Fruit fly (Drosophila melanogaster): ENCODE data around the gene Atg17.

The Atg17 gene

dm6 chr3R:5622985-5623630, 46.4 kb upstream of the Atg17 start (continued):
- TF ChIP-seq row (GFP tag; IDR thresholded peaks at IDR 0.05) (no peak), CG7271 (tag; optimal IDR thresholded peaks at IDR 0.05) (peak; percentile 78), CG1602 (GFP tag; optimal IDR thresholded peaks at IDR 0.05) (peak; percentile 54), ind (GFP tag; optimal IDR thresholded peaks at IDR 0.05) (no peak), Xbp1 (GFP tag; optimal IDR thresholded peaks at IDR 0.05) (peak; percentile 25), CG14860 (GFP tag; IDR thresholded peaks at IDR 0.05; ENCODE audit: partially characterized antibody) (no peak), CG7963 (GFP tag; IDR thresholded peaks at IDR 0.05; ENCODE audit: partially characterized antibody) (no peak), Gsc (GFP tag; IDR thresholded peaks at IDR 0.05) (no peak), CG8359 (GFP tag; optimal IDR thresholded peaks at IDR 0.05; ENCODE audit: borderline replicate concordance) (peak; percentile 65), CG34376 (GFP tag; optimal IDR thresholded peaks at IDR 0.05) (peak; percentile 86), CG18476 (GFP tag; optimal IDR thresholded peaks at IDR 0.05) (peak; percentile 64), CG6254 (GFP tag; optimal IDR thresholded peaks at IDR 0.05) (peak; percentile 78), CG33213 (GFP tag; optimal IDR thresholded peaks at IDR 0.05) (peak; percentile 92), sob (GFP tag; IDR thresholded peaks at IDR 0.05) (no peak), CG3407 (GFP tag; optimal IDR thresholded peaks at IDR 0.05) (peak; percentile 91), PHDP (tag; optimal IDR thresholded peaks at IDR 0.05) (peak; percentile 76), vfl (GFP tag; optimal IDR thresholded peaks at IDR 0.05) (peak; percentile 26), bcd (GFP tag; optimal IDR thresholded peaks at IDR 0.05) (peak; percentile 66), ato (GFP tag; IDR thresholded peaks at IDR 0.05; ENCODE audit: partially characterized antibody) (no peak), CG16779 (GFP tag; IDR thresholded peaks at IDR 0.05) (no peak), CG8478 (optimal IDR thresholded peaks at IDR 0.05) (no peak), Doc3 (GFP tag; IDR thresholded peaks at IDR 0.05; ENCODE audit: partially characterized antibody) (no peak), CG10462 (GFP tag; optimal IDR thresholded peaks at IDR 0.05) (peak; percentile 64), Oaz (GFP tag; IDR thresholded peaks at IDR 0.05) (no peak), Med (GFP tag) (peak; percentile 96), croc (GFP tag; conservative IDR thresholded peaks at IDR 0.05) (no peak; the same call in 2 of the 3 replicates), CG13624 (GFP tag; optimal IDR thresholded peaks at IDR 0.05) (peak; percentile 28), CkIIα-i1 (GFP tag; IDR thresholded peaks at IDR 0.05) (no peak), CG7745 (tag; optimal IDR thresholded peaks at IDR 0.05) (peak; percentile 76), CG10209 (GFP tag; optimal IDR thresholded peaks at IDR 0.05) (peak; percentile 86), ssp (GFP tag; IDR thresholded peaks at IDR 0.05) (no peak), GATAe (GFP tag; conservative IDR thresholded peaks at IDR 0.05) (no peak), hb (GFP tag; IDR thresholded peaks at IDR 0.05; ENCODE audit: partially characterized antibody) (no peak), CG9932 (GFP tag; IDR thresholded peaks at IDR 0.05) (no peak), schlank (tag; optimal IDR thresholded peaks at IDR 0.05) (peak; percentile 62), CG4820 (GFP tag; optimal IDR thresholded peaks at IDR 0.05) (peak; percentile 37), ERR (GFP tag; optimal IDR thresholded peaks at IDR 0.05) (peak; percentile 68), Hmx (GFP tag; optimal IDR thresholded peaks at IDR 0.05) (no peak), lbe (GFP tag; optimal IDR thresholded peaks at IDR 0.05) (peak; percentile 66), CG31388 (GFP tag; optimal IDR thresholded peaks at IDR 0.05) (peak; percentile 40), Lim3 (GFP tag; IDR thresholded peaks at IDR 0.05) (no peak), Stat92E (GFP tag; optimal IDR thresholded peaks at IDR 0.05) (peak in 1 of 3 experiments; percentile 78), CG1233 (GFP tag; optimal IDR thresholded peaks at IDR 0.05) (peak; percentile 92), tna (GFP tag; IDR thresholded peaks at IDR 0.05; ENCODE audit: partially characterized antibody) (no peak), trem (tag; optimal IDR thresholded peaks at IDR 0.05) (peak; percentile 71), sim (GFP tag; IDR thresholded peaks at IDR 0.05) (no peak), MTF-1 (GFP tag; optimal IDR thresholded peaks at IDR 0.05; ENCODE audit: borderline replicate concordance) (peak; percentile 93), br (optimal IDR thresholded peaks at IDR 0.05) (no peak), CG1024 (GFP tag; IDR thresholded peaks at IDR 0.05) (no peak), CG30020 (tag; optimal IDR thresholded peaks at IDR 0.05) (peak; percentile 69)
